Worm (Caenorhabditis elegans) whole organism, midembryonic: Measurements from ENCODE around the gene best-5.

ENCODE experiments used
- T22C8.4 ChIP-seq: fragments of 200-800 bp; sonication (Bioruptor generic); IDR thresholded peaks from 2 replicates; pipeline ENCODE4 v1.3.6; 2022; ENCODE audit warnings: missing genetic modification characterization, missing compliant biosample characterization
- cog-1 ChIP-seq: sonication (generic microtip); optimal IDR thresholded peaks from 2 replicates; lab custom pipeline; 2016; ENCODE audit warnings: missing genetic modification characterization, missing compliant biosample characterization
- flt-1 ChIP-seq: fragments of 200-800 bp; sonication (Bioruptor generic); IDR thresholded peaks from 2 replicates; pipeline ENCODE4 v1.3.6; 2022; ENCODE audit warnings: missing genetic modification characterization, missing compliant biosample characterization
- klf-2 ChIP-seq: fragments of 200-800 bp; sonication (Bioruptor generic); conservative IDR thresholded peaks from 2 replicates; pipeline ENCODE4 v1.3.6; 2022; ENCODE audit warnings: missing genetic modification reagents, missing genetic modification characterization, missing compliant biosample characterization
- med-1 ChIP-seq: sonication (generic microtip); optimal IDR thresholded peaks from 2 replicates; lab custom pipeline; 2017; ENCODE audit warnings: missing genetic modification characterization, mild to moderate bottlenecking, missing compliant biosample characterization, antibody characterized with exemption, missing genetic modification reagents; ENCODE audit not compliant: insufficient read depth
- ref-1 ChIP-seq: fragments of 200-800 bp; sonication (Bioruptor generic); conservative IDR thresholded peaks from 2 replicates; pipeline ENCODE4 v1.3.6; 2022; ENCODE audit warnings: missing genetic modification reagents, missing genetic modification characterization, missing compliant biosample characterization
- tab-1 ChIP-seq: fragments of 200-800 bp; sonication (Bioruptor generic); IDR thresholded peaks from 2 replicates; pipeline ENCODE4 v1.3.6; 2022; ENCODE audit warnings: missing genetic modification characterization, missing compliant biosample characterization
- ztf-23 ChIP-seq: fragments of 200-800 bp; sonication (Bioruptor generic); IDR thresholded peaks from 2 replicates; pipeline ENCODE4 v1.3.6; 2022; ENCODE audit warnings: missing genetic modification reagents, missing genetic modification characterization, missing compliant biosample characterization
- ztf-29 ChIP-seq: fragments of 200-800 bp; sonication (Bioruptor generic); IDR thresholded peaks from 2 replicates; pipeline ENCODE4 v1.3.6; 2022; ENCODE audit warnings: missing genetic modification reagents, missing genetic modification characterization, missing compliant biosample characterization

Gene best-5

DNA sequence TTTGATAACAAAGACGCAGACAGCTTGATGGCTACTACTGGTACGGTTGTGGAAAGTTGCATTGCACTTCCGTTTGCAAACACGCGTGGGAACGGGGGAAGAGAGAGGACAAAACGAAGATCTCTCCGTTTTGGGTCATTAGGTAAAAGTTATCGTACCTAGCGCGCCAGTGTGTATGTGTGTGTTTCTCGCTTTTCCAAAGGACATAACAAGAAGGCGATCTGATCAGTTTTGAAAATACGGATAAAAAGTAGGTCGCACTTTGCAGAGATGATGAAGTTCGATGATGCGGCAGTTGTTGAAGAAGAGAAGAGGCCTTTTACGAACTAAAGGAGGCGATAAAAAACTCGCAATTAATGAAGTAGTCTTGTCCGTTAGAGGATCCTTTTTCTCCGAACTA lies 45.0 kb downstream of the best-5 start:
- TF ChIP-seq ztf-29, result no peak
- TF ChIP-seq ztf-23 (GFP tag; lab: Robert Waterston, UW), result no peak
- no peak for TF ChIP-seq med-1 (GFP tag; lab: Kevin White, UChicago)
- TF ChIP-seq flt-1 (GFP tag; lab: Robert Waterston, UW), result no peak
- TF ChIP-seq tab-1, result no peak

DNA sequence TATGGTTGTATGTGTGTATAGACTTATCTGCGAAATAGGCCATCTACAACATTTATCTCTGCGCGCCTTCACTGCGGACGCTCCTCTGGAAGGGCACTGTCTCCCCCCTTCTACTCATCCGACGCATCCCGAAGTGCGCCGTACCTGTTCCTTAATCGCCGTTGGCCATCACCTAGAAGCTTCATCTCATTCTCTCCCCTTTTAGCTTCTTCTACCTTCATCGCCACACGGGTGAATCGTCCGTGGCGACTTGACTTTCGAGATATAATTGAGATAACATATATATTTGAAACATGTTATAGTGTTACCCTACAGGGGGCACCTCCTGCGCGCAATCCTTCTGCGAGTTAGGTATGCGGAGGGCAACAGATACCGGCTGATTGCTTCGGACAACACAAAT lies 47.9 kb downstream of the best-5 start:
- TF ChIP-seq ztf-29 (no peak), flt-1 (GFP tag; lab: Robert Waterston, UW) (no peak), med-1 (GFP tag; lab: Kevin White, UChicago) (no peak), T22C8.4 (GFP tag; lab: Robert Waterston, UW) (no peak), ztf-23 (GFP tag; lab: Robert Waterston, UW) (no peak), klf-2 (GFP tag; lab: Robert Waterston, UW) (no peak), ref-1 (no peak), tab-1 (no peak), cog-1 (tag; lab: Kevin White, UChicago) (no peak)

DNA sequence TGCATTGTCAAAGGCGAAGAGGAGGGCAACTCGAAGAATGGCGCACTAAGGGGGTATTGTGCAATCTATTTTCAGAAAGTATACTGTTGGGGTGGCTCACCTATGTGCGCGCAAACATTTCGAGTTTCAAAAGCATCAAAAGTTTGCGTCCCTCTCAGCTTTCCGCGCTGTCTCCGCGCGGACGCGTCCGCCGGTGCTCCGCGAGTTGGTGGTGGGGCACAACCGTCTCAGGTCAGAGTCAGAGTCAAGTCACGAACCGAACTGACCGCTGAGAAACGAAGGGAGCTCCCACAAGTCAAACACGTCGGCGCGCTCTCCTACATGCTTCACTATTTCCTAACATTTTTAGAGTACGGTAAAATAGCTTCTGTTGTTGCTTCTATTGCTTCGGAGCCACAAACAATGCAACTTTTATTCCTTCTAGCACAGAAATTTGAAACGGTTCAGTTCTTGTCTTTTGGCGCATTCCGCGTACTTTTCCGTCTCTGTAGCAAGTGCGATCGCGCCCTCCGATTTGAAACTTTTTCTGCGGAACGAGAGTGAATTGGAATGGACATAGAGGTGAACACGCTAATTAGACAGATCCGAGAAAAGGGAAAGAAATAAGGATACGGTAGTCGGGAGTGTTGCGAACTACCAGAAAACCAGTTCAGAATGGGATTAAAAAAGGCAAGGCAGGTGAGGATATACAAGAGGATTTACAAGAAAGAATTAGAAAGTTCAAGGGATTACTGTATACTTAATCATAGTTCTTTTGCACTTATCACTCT lies 50.6 kb downstream of the best-5 start:
- TF ChIP-seq ztf-23 (GFP tag; lab: Robert Waterston, UW) (no peak), med-1 (GFP tag; lab: Kevin White, UChicago) (no peak), T22C8.4 (GFP tag; lab: Robert Waterston, UW) (no peak), ref-1 (no peak), klf-2 (GFP tag; lab: Robert Waterston, UW) (no peak), tab-1 (no peak), cog-1 (tag; lab: Kevin White, UChicago) (no peak), flt-1 (GFP tag; lab: Robert Waterston, UW) (no peak), ztf-29 (no peak)

DNA sequence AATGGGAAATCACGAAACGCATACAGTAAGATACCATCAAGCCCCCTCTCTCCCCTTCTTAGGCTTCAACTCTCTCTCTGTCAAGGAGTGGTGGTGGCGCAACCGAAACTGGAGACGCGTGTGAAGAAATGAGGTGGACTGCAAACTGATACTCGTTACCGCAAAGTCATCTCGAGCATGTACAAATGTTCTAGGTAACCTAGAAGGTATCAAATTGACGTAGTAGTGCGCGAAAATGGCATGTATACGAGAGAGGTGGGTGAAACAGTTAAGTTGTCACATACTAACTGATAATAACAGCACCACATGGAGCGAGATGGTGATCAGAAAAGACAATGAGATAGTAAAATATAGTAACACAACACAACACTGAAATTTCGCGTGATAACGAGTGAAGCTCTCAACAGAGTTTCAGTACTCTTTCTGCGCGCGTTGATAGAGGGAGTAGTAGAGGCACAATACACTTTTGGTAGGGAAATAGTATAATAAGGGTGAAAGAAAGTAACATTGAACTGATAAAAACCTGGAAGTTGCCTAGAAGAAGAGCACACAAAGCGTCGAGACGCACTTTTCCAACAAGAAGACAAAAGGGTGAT lies 51.8 kb downstream of the best-5 start:
- TF ChIP-seq ztf-29, result no peak
- no peak for TF ChIP-seq med-1 (GFP tag; lab: Kevin White, UChicago)
- TF ChIP-seq tab-1, result no peak

DNA sequence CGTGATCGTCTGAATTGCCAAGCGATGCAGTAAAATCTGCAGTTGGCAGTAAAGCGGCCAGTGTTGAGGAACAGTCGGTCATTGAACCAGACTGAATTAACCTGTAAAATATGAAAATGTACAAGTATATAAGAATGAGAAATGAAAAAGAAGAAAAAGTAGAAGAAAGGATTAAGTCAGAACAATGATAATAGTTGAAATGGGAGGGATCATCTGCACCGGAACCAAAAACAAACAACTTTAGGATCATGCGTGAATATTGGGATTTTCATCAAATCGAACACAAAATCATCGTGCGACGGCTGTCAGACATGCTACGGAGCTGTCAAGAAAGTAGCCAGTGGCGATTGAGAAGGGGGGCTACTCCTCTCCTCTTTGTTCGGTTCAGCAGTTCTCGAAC lies 53.0 kb downstream of the best-5 start, which contains the start of gene gei-13:
Gene gei-13, minus strand, starts transcription at position 101 of the 400 bp plus-strand sequence.
- TF ChIP-seq cog-1 (tag; lab: Kevin White, UChicago), result no peak
- no peak for TF ChIP-seq klf-2 (GFP tag; lab: Robert Waterston, UW)
- TF ChIP-seq ztf-23 (GFP tag; lab: Robert Waterston, UW), result no peak
- TF ChIP-seq flt-1 (GFP tag; lab: Robert Waterston, UW), result no peak
- TF ChIP-seq ref-1, result no peak
- TF ChIP-seq ztf-29, result no peak
- TF ChIP-seq T22C8.4 (GFP tag; lab: Robert Waterston, UW), result no peak
- TF ChIP-seq med-1 (GFP tag; lab: Kevin White, UChicago), result no peak
- no peak for TF ChIP-seq tab-1
